Worm (Caenorhabditis elegans) whole organism, L4/young adult: Measurements from ENCODE around the gene rpoa-12.
A peak's percentile ranks its signal among the peaks of the same experiment; 100 is the strongest.

Experiments used
- W03F9.2 ChIP-seq: fragments of 150-350 bp; optimal IDR thresholded peaks from 2 replicates; lab custom pipeline; 2014; ENCODE audit warnings: missing biosample characterization, missing genetic modification characterization
- dao-5 ChIP-seq: sonication (generic microtip); optimal IDR thresholded peaks from 2 replicates; lab custom pipeline; 2016; ENCODE audit warnings: missing genotype, missing genetic modification characterization, moderate library complexity, missing compliant biosample characterization
- him-1 ChIP-seq: sonication (generic microtip); optimal IDR thresholded peaks from 2 replicates; lab custom pipeline; 2016; ENCODE audit warnings: missing genotype, missing genetic modification reagents, missing genetic modification characterization, missing compliant biosample characterization

ce11 chrV:14457070-14457469, 34.0 kb upstream of the rpoa-12 start, which contains the start of gene coh-3:
- TF ChIP-seq dao-5 (tag; lab: Kevin White, UChicago) (no peak), W03F9.2 (tag; lab: Kevin White, UChicago) (peak; percentile 48), him-1 (tag; lab: Kevin White, UChicago) (no peak)
